Fruit fly (Drosophila melanogaster) Kc167 (cell line): Measurements from ENCODE around the gene pad.

Experiments used
- psq ChIP-seq: fragments of >200 bp; optimal IDR thresholded peaks from 2 replicates; lab custom pipeline; 2017; ENCODE audit warnings: missing external identifiers
- ttk ChIP-seq: sonication (Bioruptor generic); optimal IDR thresholded peaks from 2 replicates; lab custom pipeline; 2017; ENCODE audit warnings: missing external identifiers

DNA sequence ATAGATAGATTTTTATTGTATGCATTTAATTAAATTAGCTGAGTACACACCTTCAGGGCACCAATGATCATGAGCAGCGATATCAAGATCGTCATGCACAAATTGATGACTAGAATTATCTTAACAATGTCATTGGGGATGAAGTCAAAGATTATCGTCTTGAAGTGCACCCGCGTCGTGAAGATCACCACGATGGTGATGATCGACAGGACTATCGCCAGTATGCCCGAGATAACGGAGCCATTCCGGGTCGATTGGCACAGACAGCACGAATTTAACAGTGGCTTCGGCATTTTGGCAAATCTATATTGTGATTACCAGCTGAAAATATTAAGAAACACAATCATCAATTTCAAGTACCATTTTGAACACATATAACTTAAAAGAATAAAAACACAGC lies 9.9 kb downstream of the pad start:
- TF ChIP-seq ttk (lab: Kevin White, UChicago) = no peak
- TF ChIP-seq psq = no peak
